Worm (Caenorhabditis elegans): Measurements from ENCODE around the gene fbxc-19.
"Not testable (repeated sequence)": the region's sequence is repeated elsewhere in the genome, so short reads cannot be mapped to it uniquely, and the experiment has no call there.

fbxc-19 gene

DNA sequence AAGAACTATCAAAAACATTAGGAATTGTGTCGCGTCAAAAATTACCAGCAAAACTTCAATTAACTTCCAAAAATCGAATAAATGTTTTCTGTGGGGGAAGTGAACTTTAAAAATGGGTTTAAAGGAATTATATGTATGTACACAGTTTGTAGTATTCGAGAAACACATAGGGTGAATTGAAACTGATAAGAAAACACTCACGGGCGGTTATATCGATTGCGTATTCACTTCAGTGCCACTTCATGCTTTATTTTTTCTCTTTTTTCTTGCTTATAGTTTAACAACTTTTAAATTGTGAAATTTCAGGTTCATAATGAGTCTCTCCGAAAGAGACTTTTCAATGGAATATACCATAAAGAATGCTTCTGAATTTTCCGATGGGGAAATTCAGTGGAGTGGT lies 45.0 kb upstream of the fbxc-19 start, which contains the start of gene F36H5.14:
Gene F36H5.14 (plus strand): TSS at position 301 of the 400 bp plus-strand sequence.
- not testable (repeated sequence) for TF ChIP-seq lin-39 (tag; optimal IDR thresholded peaks at IDR 0.05); Y105C5A.15 (GFP tag; IDR thresholded peaks at IDR 0.05); nhr-6 (tag; optimal IDR thresholded peaks at IDR 0.05)

DNA sequence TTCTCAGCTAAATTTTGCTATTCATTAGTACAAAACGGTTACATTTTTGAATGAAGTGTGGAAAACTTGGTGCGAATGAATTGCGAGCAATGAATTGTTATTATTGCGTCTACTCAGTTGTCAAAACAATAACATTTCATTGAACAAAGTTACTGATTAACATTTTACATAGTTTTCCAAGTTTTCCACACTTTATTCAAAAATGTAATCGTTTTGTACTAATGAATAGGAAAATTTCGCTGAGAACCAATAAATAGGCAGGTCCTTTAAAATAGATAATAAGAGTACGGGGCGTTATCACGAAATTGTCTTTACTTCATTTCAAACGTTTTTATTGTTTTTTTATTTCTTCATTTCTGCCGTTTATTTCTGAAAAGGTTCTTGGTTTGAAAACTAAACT lies 37.8 kb upstream of the fbxc-19 start, which contains the start of gene math-4:
Gene math-4 (minus strand): TSS at position 101 of the 400 bp plus-strand sequence.
- no peak for TF ChIP-seq ZK546.5 (tag; optimal IDR thresholded peaks at IDR 0.05)
- no peak for TF ChIP-seq egl-43 (GFP tag; IDR thresholded peaks at IDR 0.05)
- no peak for TF ChIP-seq skn-1 (tag; optimal IDR thresholded peaks at IDR 0.05)
- no peak for TF ChIP-seq F26F4.8 (GFP tag; conservative IDR thresholded peaks at IDR 0.05)
- no peak for TF ChIP-seq daf-19 (GFP tag; conservative IDR thresholded peaks at IDR 0.05)
- TF ChIP-seq attf-4 (tag; optimal IDR thresholded peaks at IDR 0.05): no peak
- TF ChIP-seq rbr-2 (tag; optimal IDR thresholded peaks at IDR 0.05): no peak
- no peak for TF ChIP-seq lin-13 (GFP tag; optimal IDR thresholded peaks at IDR 0.05)
- no peak for TF ChIP-seq ztf-11 (tag; optimal IDR thresholded peaks at IDR 0.05)
- TF ChIP-seq hif-1 (tag; optimal IDR thresholded peaks at IDR 0.05): no peak
- no peak for TF ChIP-seq F37D6.2 (tag; optimal IDR thresholded peaks at IDR 0.05)
- no peak for TF ChIP-seq F49E8.2 (tag; optimal IDR thresholded peaks at IDR 0.05; ENCODE audit: borderline replicate concordance)

DNA sequence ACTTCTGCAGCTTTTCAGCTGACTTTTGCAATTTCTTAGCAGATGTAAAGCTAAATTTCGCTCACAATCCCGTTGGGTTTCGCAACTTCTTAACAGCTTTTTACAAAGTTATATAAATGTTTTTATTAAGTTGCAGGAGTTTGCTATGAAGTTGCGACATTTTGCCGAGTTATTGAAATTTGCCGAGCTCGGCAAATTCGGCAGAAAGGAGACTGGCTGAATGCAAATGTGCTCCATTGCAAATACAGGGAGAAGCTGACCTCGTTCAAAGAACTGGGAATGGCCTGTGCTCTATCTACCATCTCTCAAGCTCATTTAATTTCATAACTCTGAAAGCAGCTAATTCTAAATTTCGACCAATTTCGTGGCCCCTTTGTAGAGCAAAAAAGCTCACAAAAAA lies 35.5 kb upstream of the fbxc-19 start, which contains the start of gene C08F1.11:
Gene C08F1.11 (minus strand): TSS at position 101 of the 400 bp plus-strand sequence.
- TF ChIP-seq php-3 (GFP tag; IDR thresholded peaks at IDR 0.05) (no peak), mdt-29 (GFP tag; IDR thresholded peaks at IDR 0.05) (no peak), T20F7.1 (GFP tag; optimal IDR thresholded peaks at IDR 0.05) (no peak), F44E2.7 (GFP tag; IDR thresholded peaks at IDR 0.05) (no peak), nhr-111 (GFP tag; optimal IDR thresholded peaks at IDR 0.05) (no peak), zip-2 (tag; optimal IDR thresholded peaks at IDR 0.05) (no peak), fos-1 (tag; optimal IDR thresholded peaks at IDR 0.05) (no peak)

DNA sequence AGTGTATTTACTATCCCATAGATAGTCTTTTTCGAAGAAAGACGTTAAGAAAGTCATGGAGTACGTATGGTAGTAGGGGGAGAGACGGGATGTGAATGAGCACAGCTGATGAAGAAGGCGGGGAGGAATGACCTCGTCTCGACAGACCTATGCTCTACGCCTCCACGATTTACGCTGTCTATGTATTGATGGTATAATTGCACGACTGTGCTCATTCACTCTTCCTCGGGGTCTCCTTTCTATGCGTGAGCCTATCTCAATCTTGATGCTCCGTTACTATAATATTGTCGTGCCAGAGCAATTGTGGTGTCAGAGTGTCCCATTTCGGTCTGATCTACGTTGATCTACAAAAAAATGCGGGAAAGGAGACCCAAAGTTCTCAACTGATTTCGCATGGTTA lies 34.1 kb upstream of the fbxc-19 start, which contains the start of gene C08F1.10:
Gene C08F1.10 (minus strand): TSS at position 101 of the 400 bp plus-strand sequence.
- TF ChIP-seq ZK337.2 (GFP tag; IDR thresholded peaks at IDR 0.05): no peak
- no peak for TF ChIP-seq ctbp-1 (GFP tag; IDR thresholded peaks at IDR 0.05)
- TF ChIP-seq nhr-111 (GFP tag; optimal IDR thresholded peaks at IDR 0.05): no peak
- no peak for TF ChIP-seq madf-5 (GFP tag; IDR thresholded peaks at IDR 0.05)
- TF ChIP-seq nhr-6 (tag; optimal IDR thresholded peaks at IDR 0.05): no peak
- TF ChIP-seq attf-4 (tag; optimal IDR thresholded peaks at IDR 0.05): no peak

DNA sequence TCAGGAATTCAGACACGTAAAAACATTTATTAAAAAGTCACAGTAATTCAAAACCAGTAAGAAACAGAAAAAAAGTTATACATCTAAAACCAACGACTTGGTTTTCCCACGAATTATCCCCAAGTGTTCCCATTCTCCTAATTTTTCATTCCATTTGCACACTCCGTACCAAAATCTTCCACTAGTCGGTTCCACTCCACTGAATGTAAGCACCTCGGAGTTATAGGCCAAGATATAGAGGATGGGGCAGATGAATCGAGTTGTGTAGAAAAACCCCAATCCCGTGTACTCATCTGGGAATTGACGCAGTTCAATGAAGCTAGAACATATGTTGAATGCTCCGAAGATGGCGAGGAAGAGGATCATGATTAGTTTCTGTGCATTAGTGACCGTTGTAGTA lies 33.1 kb upstream of the fbxc-19 start:
- no peak for TF ChIP-seq cey-2 (tag; optimal IDR thresholded peaks at IDR 0.05; ENCODE audit: borderline replicate concordance, insufficient read depth)
- TF ChIP-seq unc-62 (GFP tag; optimal IDR thresholded peaks at IDR 0.05 in 1 of 2): peak in 1 of 2 experiments; percentile 97
- TF ChIP-seq unc-62 (tag; optimal IDR thresholded peaks at IDR 0.05): no peak

DNA sequence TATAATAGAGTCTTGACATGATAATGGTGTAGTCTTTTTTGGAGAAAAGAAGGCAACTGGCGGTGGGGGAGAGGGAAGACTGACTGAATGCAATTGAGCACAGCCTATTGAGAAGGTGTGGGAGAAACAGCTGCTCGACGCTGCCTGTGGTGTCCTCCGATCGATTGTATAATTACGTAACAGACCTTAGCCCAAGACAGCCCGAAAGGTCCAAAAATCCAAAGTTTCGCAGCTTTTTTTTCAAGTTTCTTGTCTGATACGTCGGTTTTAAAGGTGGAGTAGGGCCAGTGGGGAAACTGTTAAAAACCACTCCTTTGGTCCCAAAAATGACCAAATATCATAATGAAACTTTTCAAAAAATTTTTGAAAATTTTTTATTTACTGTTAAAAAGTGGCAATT lies 32.2 kb upstream of the fbxc-19 start, which contains the start of the genes C08F1.6 and fbxb-13:
Gene C08F1.6 (minus strand): TSS at position 101 of the 400 bp plus-strand sequence.
Gene fbxb-13 (plus strand): TSS at position 191 of the 400 bp plus-strand sequence.
- TF ChIP-seq zip-2 (tag; optimal IDR thresholded peaks at IDR 0.05) (no peak), spr-3 (GFP tag; optimal IDR thresholded peaks at IDR 0.05) (no peak), nhr-48 (tag; optimal IDR thresholded peaks at IDR 0.05) (no peak), mes-2 (tag; optimal IDR thresholded peaks at IDR 0.05; ENCODE audit: poor library complexity, severe bottlenecking) (no peak), nhr-76 (tag; optimal IDR thresholded peaks at IDR 0.05) (no peak), dpl-1 (GFP tag; optimal IDR thresholded peaks at IDR 0.05) (no peak), rbr-2 (tag; optimal IDR thresholded peaks at IDR 0.05) (no peak), dmd-6 (GFP tag; IDR thresholded peaks at IDR 0.05) (no peak), set-16 (GFP tag; IDR thresholded peaks at IDR 0.05) (no peak), F49E8.2 (tag; optimal IDR thresholded peaks at IDR 0.05; ENCODE audit: borderline replicate concordance) (no peak), madf-5 (GFP tag; IDR thresholded peaks at IDR 0.05) (no peak)
